Worm (Caenorhabditis elegans) whole organism, early embryonic: ENCODE measurements around the gene trpp-12.

Experiments
- B0310.2 ChIP-seq: sonication (generic microtip); optimal IDR thresholded peaks from 2 replicates; lab custom pipeline; 2016; ENCODE audit warnings: mild to moderate bottlenecking, missing genetic modification characterization, missing compliant biosample characterization
- ama-1 ChIP-seq: fragments of 150-350 bp; optimal IDR thresholded peaks from 2 replicates; lab custom pipeline; 2014
- ceh-36 ChIP-seq: sonication (generic microtip); optimal IDR thresholded peaks from 2 replicates; lab custom pipeline; 2016; ENCODE audit warnings: missing genetic modification characterization, inconsistent platforms, missing compliant biosample characterization
- ets-7 ChIP-seq: sonication (generic microtip); optimal IDR thresholded peaks from 2 replicates; lab custom pipeline; 2016; ENCODE audit warnings: missing genotype, missing genetic modification characterization, missing compliant biosample characterization
- flt-1 ChIP-seq: fragments of 200-800 bp; sonication (Bioruptor generic); IDR thresholded peaks from 2 replicates; pipeline ENCODE4 v1.3.6; 2022; ENCODE audit warnings: missing genetic modification characterization, missing compliant biosample characterization
- hmg-4 ChIP-seq: fragments of 200-800 bp; sonication (Bioruptor generic); optimal IDR thresholded peaks from 2 replicates; lab custom pipeline; 2018; ENCODE audit warnings: mild to moderate bottlenecking, missing genetic modification characterization, missing compliant biosample characterization
- hnd-1 ChIP-seq: sonication (generic microtip); optimal IDR thresholded peaks from 2 replicates; lab custom pipeline; 2016; ENCODE audit warnings: missing genetic modification characterization, missing compliant biosample characterization
- tra-4 ChIP-seq: sonication (generic microtip); optimal IDR thresholded peaks from 2 replicates; lab custom pipeline; 2017; ENCODE audit warnings: missing genetic modification characterization, missing compliant biosample characterization

ce11 chrX:2362872-2363271, 46.6 kb upstream of the trpp-12 start:
- TF ChIP-seq ceh-36 (tag; lab: Kevin White, UChicago) (no peak), B0310.2 (tag; lab: Kevin White, UChicago) (no peak), flt-1 (GFP tag; lab: Robert Waterston, UW) (no peak), hmg-4 (no peak), hnd-1 (tag; lab: Kevin White, UChicago) (no peak), ama-1 (lab: Kevin White, UChicago) (no peak), ets-7 (tag; lab: Kevin White, UChicago) (no peak), tra-4 (tag; lab: Kevin White, UChicago) (no peak)
